Fruit fly (Drosophila melanogaster) whole organism, embryonic: ENCODE results near the gene CG8671.

Experiments used
- Bgb ChIP-seq: fragments of 200-800 bp; sonication (Bioruptor generic); IDR thresholded peaks from 2 replicates; pipeline ENCODE4 v1.3.6; 2022; ENCODE audit warnings: missing biosample characterization, missing genetic modification characterization; ENCODE audit not compliant: partially characterized antibody
- CG10462 ChIP-seq: fragments of 200-800 bp; sonication (Bioruptor generic); optimal IDR thresholded peaks from 2 replicates; lab custom pipeline; 2016; ENCODE audit warnings: missing biosample characterization, missing genetic modification characterization
- CG11247 ChIP-seq: fragments of 200-800 bp; sonication (Bioruptor generic); IDR thresholded peaks from 2 replicates; pipeline ENCODE4 v1.3.6; 2022; ENCODE audit warnings: missing biosample characterization, missing genetic modification characterization
- CG11723 ChIP-seq: fragments of 200-800 bp; sonication (Bioruptor generic); optimal IDR thresholded peaks from 2 replicates; lab custom pipeline; 2017; ENCODE audit warnings: missing biosample characterization, mild to moderate bottlenecking, missing genetic modification characterization
- CG13287 ChIP-seq: fragments of 200-800 bp; sonication (Bioruptor generic); IDR thresholded peaks from 2 replicates; pipeline ENCODE4 v1.3.6; 2022; ENCODE audit warnings: missing biosample characterization, missing genetic modification characterization; ENCODE audit not compliant: partially characterized antibody
- CG17385 ChIP-seq: fragments of 200-800 bp; sonication (Bioruptor generic); optimal IDR thresholded peaks from 3 replicates; lab custom pipeline; 2018; ENCODE audit warnings: missing biosample characterization, mild to moderate bottlenecking, missing genetic modification characterization
- CG18599 ChIP-seq: fragments of 200-800 bp; sonication (Bioruptor generic); optimal IDR thresholded peaks from 3 replicates; lab custom pipeline; 2017; ENCODE audit warnings: missing biosample characterization, missing genetic modification characterization, mild to moderate bottlenecking, moderate library complexity, missing genetic modification reagents
- CG2129 ChIP-seq: fragments of 200-800 bp; sonication (Bioruptor generic); IDR thresholded peaks from 2 replicates; pipeline ENCODE4 v1.3.6; 2022; ENCODE audit warnings: missing biosample characterization, missing genetic modification characterization; ENCODE audit not compliant: partially characterized antibody
- CG32772 ChIP-seq: fragments of 200-800 bp; sonication (Bioruptor generic); IDR thresholded peaks from 2 replicates; pipeline ENCODE4 v1.3.6; 2022; ENCODE audit warnings: missing biosample characterization, missing genetic modification characterization
- CG3281 ChIP-seq: fragments of 200-800 bp; sonication (Bioruptor generic); optimal IDR thresholded peaks from 3 replicates; lab custom pipeline; 2017; ENCODE audit warnings: missing biosample characterization, mild to moderate bottlenecking, missing genetic modification characterization
- CG34224 ChIP-seq: fragments of 200-800 bp; sonication (Bioruptor generic); IDR thresholded peaks from 3 replicates; pipeline ENCODE4 v1.3.6; 2022; ENCODE audit warnings: missing biosample characterization, missing genetic modification characterization; ENCODE audit not compliant: partially characterized antibody
- CG5953 ChIP-seq: fragments of 200-800 bp; sonication (Bioruptor generic); IDR thresholded peaks from 2 replicates; pipeline ENCODE4 v1.3.6; 2022; ENCODE audit warnings: missing biosample characterization, missing genetic modification characterization
- CG8765 ChIP-seq: fragments of 200-800 bp; sonication (Bioruptor generic); IDR thresholded peaks from 2 replicates; pipeline ENCODE4 v1.3.6; 2022; ENCODE audit warnings: missing biosample characterization, missing genetic modification characterization
- D19B ChIP-seq: fragments of 200-800 bp; sonication (Bioruptor generic); optimal IDR thresholded peaks from 2 replicates; lab custom pipeline; 2017; ENCODE audit warnings: missing biosample characterization, mild to moderate bottlenecking, missing genetic modification characterization
- Dbx ChIP-seq: fragments of 200-800 bp; sonication (Bioruptor generic); IDR thresholded peaks from 3 replicates; pipeline ENCODE4 v1.3.6; 2022; ENCODE audit warnings: missing biosample characterization, missing genetic modification characterization
- ERR ChIP-seq: fragments of 200-800 bp; sonication (Bioruptor generic); optimal IDR thresholded peaks from 2 replicates; lab custom pipeline; 2016; ENCODE audit warnings: missing biosample characterization, missing genetic modification characterization
- Fer2 ChIP-seq: fragments of 200-800 bp; sonication (Bioruptor generic); optimal IDR thresholded peaks from 2 replicates; lab custom pipeline; 2018; ENCODE audit warnings: missing biosample characterization, mild to moderate bottlenecking, missing genetic modification characterization, moderate library complexity
- HLH3B ChIP-seq: fragments of 200-800 bp; sonication (Bioruptor generic); IDR thresholded peaks from 2 replicates; pipeline ENCODE4 v1.3.6; 2022; ENCODE audit warnings: missing biosample characterization, missing genetic modification characterization
- Hr3 ChIP-seq: fragments of 200-800 bp; sonication (Bioruptor generic); optimal IDR thresholded peaks from 3 replicates; lab custom pipeline; 2016; ENCODE audit warnings: missing biosample characterization, missing genetic modification characterization
- Hr51 ChIP-seq, 2 experiments: fragments of 200-800 bp; sonication (Bioruptor generic); optimal IDR thresholded peaks; 2 replicates in 1 of 2; 3 replicates in 1 of 2; lab custom pipeline; 2016 to 2018; ENCODE audit warnings: missing biosample characterization in 2 of 2, missing genetic modification characterization in 2 of 2, mild to moderate bottlenecking in 1 of 2, moderate library complexity in 1 of 2
- Hr78 ChIP-seq, 2 experiments: fragments of 200-800 bp in 1 of 2; fragments of >200 bp in 1 of 2; sonication (Bioruptor generic) in 1 of 2; optimal IDR thresholded peaks; 2 replicates each; lab custom pipeline; 2017 to 2019; ENCODE audit warnings: missing biosample characterization in 2 of 2, missing genetic modification characterization in 2 of 2, mild to moderate bottlenecking in 1 of 2, moderate library complexity in 1 of 2
- Jarid2 ChIP-seq: fragments of 200-800 bp; sonication (Bioruptor generic); optimal IDR thresholded peaks from 3 replicates; lab custom pipeline; 2017; ENCODE audit warnings: mild to moderate bottlenecking, missing biosample characterization, missing genetic modification reagents, missing genetic modification characterization
- Lhr ChIP-seq: fragments of 200-800 bp; sonication (Bioruptor generic); optimal IDR thresholded peaks from 3 replicates; lab custom pipeline; 2017; ENCODE audit warnings: mild to moderate bottlenecking, missing biosample characterization, missing genetic modification reagents, missing genetic modification characterization
- Rx ChIP-seq: fragments of 200-800 bp; sonication (Bioruptor generic); IDR thresholded peaks from 2 replicates; pipeline ENCODE4 v1.3.6; 2022; ENCODE audit warnings: missing biosample characterization, missing genetic modification characterization
- TFAM ChIP-seq: fragments of 200-800 bp; sonication (Bioruptor generic); optimal IDR thresholded peaks from 2 replicates; lab custom pipeline; 2017; ENCODE audit warnings: missing biosample characterization, missing genetic modification characterization, inconsistent platforms
- ara ChIP-seq: fragments of 200-800 bp; sonication (Bioruptor generic); IDR thresholded peaks from 2 replicates; pipeline ENCODE4 v1.3.6; 2022; ENCODE audit warnings: missing biosample characterization, missing genetic modification characterization
- bigmax ChIP-seq: fragments of 200-800 bp; sonication (Bioruptor generic); optimal IDR thresholded peaks from 2 replicates; lab custom pipeline; 2018; ENCODE audit warnings: missing biosample characterization, mild to moderate bottlenecking, missing genetic modification characterization
- btn ChIP-seq: fragments of 200-800 bp; sonication (Bioruptor generic); optimal IDR thresholded peaks from 2 replicates; lab custom pipeline; 2016; ENCODE audit warnings: missing biosample characterization, missing genetic modification characterization
- crol ChIP-seq: fragments of 200-800 bp; sonication (Bioruptor generic); IDR thresholded peaks from 2 replicates; pipeline ENCODE4 v1.3.6; 2022; ENCODE audit warnings: missing biosample characterization, missing genetic modification characterization
- esg ChIP-seq: fragments of 200-800 bp; sonication (Bioruptor generic); conservative IDR thresholded peaks from 2 replicates; pipeline ENCODE4 v1.3.6; 2022; ENCODE audit warnings: missing biosample characterization, missing genetic modification characterization
- ftz-f1 ChIP-seq: fragments of 200-800 bp; sonication (Bioruptor generic); optimal IDR thresholded peaks from 2 replicates; lab custom pipeline; 2016; ENCODE audit warnings: missing biosample characterization, missing genetic modification characterization
- fu2 ChIP-seq: fragments of 200-800 bp; sonication (Bioruptor generic); optimal IDR thresholded peaks from 2 replicates; lab custom pipeline; 2016; ENCODE audit warnings: missing biosample characterization, missing genetic modification characterization
- gcm ChIP-seq: fragments of 200-800 bp; sonication (Bioruptor generic); optimal IDR thresholded peaks from 2 replicates; lab custom pipeline; 2019; ENCODE audit warnings: missing biosample characterization, mild to moderate bottlenecking, missing genetic modification characterization, moderate library complexity
- grau ChIP-seq: fragments of 200-800 bp; optimal IDR thresholded peaks from 3 replicates; lab custom pipeline; 2019; ENCODE audit warnings: missing biosample characterization, mild to moderate bottlenecking, missing genetic modification characterization, moderate library complexity
- hbn ChIP-seq: fragments of 200-800 bp; sonication (Bioruptor generic); IDR thresholded peaks from 2 replicates; pipeline ENCODE4 v1.3.6; 2022; ENCODE audit warnings: missing biosample characterization, missing genetic modification characterization; ENCODE audit not compliant: partially characterized antibody
- kni ChIP-seq: fragments of 200-800 bp; sonication (Bioruptor generic); optimal IDR thresholded peaks from 3 replicates; lab custom pipeline; 2017; ENCODE audit warnings: mild to moderate bottlenecking, missing biosample characterization, missing genetic modification reagents, missing genetic modification characterization
- knrl ChIP-seq: fragments of 200-800 bp; sonication (Bioruptor generic); IDR thresholded peaks from 3 replicates; pipeline ENCODE4 v1.3.6; 2022; ENCODE audit warnings: missing biosample characterization, missing genetic modification characterization; ENCODE audit not compliant: partially characterized antibody
- lov ChIP-seq, 2 experiments: fragments of 200-800 bp in 1 of 2; fragments of >200 bp in 1 of 2; sonication (Bioruptor generic) in 1 of 2; IDR thresholded peaks in 1 of 2; optimal IDR thresholded peaks in 1 of 2; 2 replicates in 1 of 2; 3 replicates in 1 of 2; pipeline versions ENCODE4 v1.3.6 to Lab custom; 2017 to 2022; ENCODE audit warnings: missing biosample characterization in 1 of 2, missing genetic modification characterization in 1 of 2
- nerfin-2 ChIP-seq: fragments of 200-800 bp; sonication (Bioruptor generic); IDR thresholded peaks from 2 replicates; pipeline ENCODE4 v1.3.6; 2022; ENCODE audit warnings: missing biosample characterization, missing genetic modification characterization; ENCODE audit not compliant: partially characterized antibody
- phol ChIP-seq: fragments of 200-800 bp; sonication (Bioruptor generic); optimal IDR thresholded peaks from 3 replicates; lab custom pipeline; 2018; ENCODE audit warnings: missing biosample characterization, mild to moderate bottlenecking, missing genetic modification characterization, moderate library complexity
- pnt ChIP-seq: fragments of 200-800 bp; sonication (Bioruptor generic); optimal IDR thresholded peaks from 3 replicates; lab custom pipeline; 2016; ENCODE audit warnings: missing biosample characterization, missing genetic modification characterization
- rib ChIP-seq: fragments of 200-800 bp; sonication (Bioruptor generic); IDR thresholded peaks from 2 replicates; pipeline ENCODE4 v1.3.6; 2022; ENCODE audit warnings: missing biosample characterization, missing genetic modification characterization
- sens ChIP-seq: fragments of 200-800 bp; sonication (Bioruptor generic); peaks from one replicate; lab custom pipeline; 2016; ENCODE audit warnings: missing biosample characterization, missing genetic modification characterization
- ssp ChIP-seq: fragments of 200-800 bp; sonication (Bioruptor generic); IDR thresholded peaks from 2 replicates; pipeline ENCODE4 v1.3.6; 2022; ENCODE audit warnings: missing biosample characterization, missing genetic modification characterization
- vfl ChIP-seq: fragments of 200-800 bp; sonication (Bioruptor generic); optimal IDR thresholded peaks from 2 replicates; lab custom pipeline; 2016; ENCODE audit warnings: missing biosample characterization, missing genetic modification characterization
- vvl ChIP-seq: fragments of 200-800 bp; sonication (Bioruptor generic); IDR thresholded peaks from 2 replicates; pipeline ENCODE4 v1.3.6; 2022; ENCODE audit warnings: missing biosample characterization, missing genetic modification characterization
- zfh1 ChIP-seq: fragments of 200-800 bp; sonication (Bioruptor generic); IDR thresholded peaks from 3 replicates; pipeline ENCODE4 v1.3.6; 2022; ENCODE audit warnings: missing biosample characterization, missing genetic modification characterization

The CG8671 gene

dm6 chr2L:21309058-21309753 is 46.5 kb downstream of the CG8671 start (continued):
- peak; percentile 20; the same call in 1 of the 2 replicates for TF ChIP-seq hbn (GFP tag; lab: Robert Waterston, UW)
- TF ChIP-seq vfl, result no peak
- no peak for TF ChIP-seq ara (GFP tag; lab: Robert Waterston, UW)
- TF ChIP-seq TFAM (GFP tag; lab: Kevin White, UChicago), result no peak
- no peak for TF ChIP-seq D19B (GFP tag; lab: Kevin White, UChicago)
- TF ChIP-seq Jarid2 (GFP tag; lab: Kevin White, UChicago), result peak; percentile 81
- peak; percentile 95 for TF ChIP-seq bigmax (GFP tag; lab: Kevin White, UChicago)
- TF ChIP-seq grau (tag; lab: Kevin White, UChicago), result peak; percentile 25
- TF ChIP-seq CG2129, result 0 out of 2 replicates have a peak, but pooled peaks have one; percentile 17
- TF ChIP-seq Fer2, result no peak
- TF ChIP-seq knrl (GFP tag; lab: Robert Waterston, UW), result no peak
- TF ChIP-seq phol, result no peak
- peak; percentile 85 for TF ChIP-seq rib
- TF ChIP-seq nerfin-2 (GFP tag; lab: Robert Waterston, UW), result no peak
- TF ChIP-seq CG10462 (GFP tag; lab: Kevin White, UChicago), result no peak
- TF ChIP-seq ERR (GFP tag; lab: Kevin White, UChicago), result peak; percentile 8
- no peak for TF ChIP-seq gcm (GFP tag; lab: Kevin White, UChicago)
- TF ChIP-seq Bgb (GFP tag; lab: Robert Waterston, UW), result peak; percentile 62; the same call in 1 of the 2 replicates
- TF ChIP-seq CG13287 (GFP tag; lab: Robert Waterston, UW), result peak; percentile 57; the same call in 1 of the 2 replicates
- TF ChIP-seq esg (GFP tag; lab: Robert Waterston, UW), result no peak
- no peak for TF ChIP-seq CG11723 (GFP tag; lab: Kevin White, UChicago)
- peak; percentile 34 for TF ChIP-seq CG3281 (GFP tag; lab: Kevin White, UChicago)
- no peak for TF ChIP-seq Hr3
- TF ChIP-seq Dbx (GFP tag; lab: Robert Waterston, UW), result peak; percentile 71; the same call in 1 of the 3 replicates
- no peak for TF ChIP-seq fu2 (GFP tag; lab: Kevin White, UChicago)
- TF ChIP-seq ssp (GFP tag; lab: Robert Waterston, UW), result no peak
- TF ChIP-seq ftz-f1 (GFP tag; lab: Kevin White, UChicago), result peak; percentile 80
- peak; percentile 48; the same call in 2 of the 3 replicates for TF ChIP-seq CG34224
- TF ChIP-seq Hr78 (GFP tag; optimal IDR thresholded peaks at IDR 0.05; lab: Kevin White, UChicago), result no peak
- TF ChIP-seq CG11247 (GFP tag; lab: Robert Waterston, UW), result no peak
- no peak for TF ChIP-seq btn (GFP tag; lab: Kevin White, UChicago)
- no peak for TF ChIP-seq Lhr (GFP tag; lab: Kevin White, UChicago)
- TF ChIP-seq pnt (GFP tag; lab: Kevin White, UChicago), result no peak
- no peak for TF ChIP-seq CG32772
- peak; percentile 32; the same call in 1 of the 2 replicates for TF ChIP-seq vvl (GFP tag; lab: Robert Waterston, UW)
- no peak for TF ChIP-seq CG17385 (GFP tag; lab: Kevin White, UChicago)
- peak; percentile 26 for TF ChIP-seq kni
- peak; percentile 68 for TF ChIP-seq sens (GFP tag; lab: Kevin White, UChicago)
- TF ChIP-seq crol (GFP tag; lab: Robert Waterston, UW), result 0 out of 2 replicates have a peak, but pooled peaks have one; percentile 43
- TF ChIP-seq CG18599 (GFP tag; lab: Kevin White, UChicago), result peak; percentile 60
- no peak for TF ChIP-seq lov (optimal IDR thresholded peaks at IDR 0.05; lab: Kevin White, UChicago)
- TF ChIP-seq lov (GFP tag; IDR thresholded peaks at IDR 0.05; lab: Robert Waterston, UW), result peak; percentile 64; the same call in 2 of the 3 replicates
- TF ChIP-seq CG8765 (GFP tag; lab: Robert Waterston, UW), result no peak
- TF ChIP-seq Rx (GFP tag; lab: Robert Waterston, UW), result no peak
- TF ChIP-seq HLH3B (GFP tag; lab: Robert Waterston, UW), result 0 out of 2 replicates have a peak, but pooled peaks have one; percentile 20
- 0 out of 2 replicates have a peak, but pooled peaks have one; percentile 32 for TF ChIP-seq CG5953
- no peak for TF ChIP-seq Hr51 (GFP tag; optimal IDR thresholded peaks at IDR 0.05; lab: Kevin White, UChicago)
- TF ChIP-seq zfh1, result no peak
